Worm (Caenorhabditis elegans) whole organism, early embryonic: Measurements from ENCODE around the gene T01B7.5.

Experiments used
- B0310.2 ChIP-seq: sonication (generic microtip); optimal IDR thresholded peaks from 2 replicates; lab custom pipeline; 2016; ENCODE audit warnings: mild to moderate bottlenecking, missing genetic modification characterization, missing compliant biosample characterization
- F13C5.2 ChIP-seq: sonication (generic microtip); optimal IDR thresholded peaks from 2 replicates; lab custom pipeline; 2017; ENCODE audit warnings: mild to moderate bottlenecking, missing genetic modification characterization, inconsistent platforms, missing compliant biosample characterization
- aly-1 ChIP-seq: sonication (generic microtip); optimal IDR thresholded peaks from 2 replicates; lab custom pipeline; 2016; ENCODE audit warnings: missing genetic modification characterization, missing compliant biosample characterization
- ama-1 ChIP-seq: fragments of 150-350 bp; optimal IDR thresholded peaks from 2 replicates; lab custom pipeline; 2014
- ceh-13 ChIP-seq: fragments of 200-800 bp; sonication (Bioruptor generic); optimal IDR thresholded peaks from 2 replicates; lab custom pipeline; 2018; ENCODE audit warnings: mild to moderate bottlenecking, missing genetic modification characterization, missing compliant biosample characterization
- ceh-36 ChIP-seq: sonication (generic microtip); optimal IDR thresholded peaks from 2 replicates; lab custom pipeline; 2016; ENCODE audit warnings: missing genetic modification characterization, inconsistent platforms, missing compliant biosample characterization
- ets-7 ChIP-seq: sonication (generic microtip); optimal IDR thresholded peaks from 2 replicates; lab custom pipeline; 2016; ENCODE audit warnings: missing genotype, missing genetic modification characterization, missing compliant biosample characterization
- flt-1 ChIP-seq: fragments of 200-800 bp; sonication (Bioruptor generic); IDR thresholded peaks from 2 replicates; pipeline ENCODE4 v1.3.6; 2022; ENCODE audit warnings: missing genetic modification characterization, missing compliant biosample characterization
- hmbx-1 ChIP-seq: sonication (generic microtip); optimal IDR thresholded peaks from 2 replicates; lab custom pipeline; 2016; ENCODE audit warnings: mild to moderate bottlenecking, missing genetic modification characterization, missing compliant biosample characterization
- hmg-4 ChIP-seq: fragments of 200-800 bp; sonication (Bioruptor generic); optimal IDR thresholded peaks from 2 replicates; lab custom pipeline; 2018; ENCODE audit warnings: mild to moderate bottlenecking, missing genetic modification characterization, missing compliant biosample characterization
- hnd-1 ChIP-seq: sonication (generic microtip); optimal IDR thresholded peaks from 2 replicates; lab custom pipeline; 2016; ENCODE audit warnings: missing genetic modification characterization, missing compliant biosample characterization
- pes-1 ChIP-seq: fragments of 200-800 bp; sonication (Bioruptor generic); IDR thresholded peaks from 2 replicates; pipeline ENCODE4 v1.3.6; 2022; ENCODE audit warnings: missing genetic modification reagents, missing genetic modification characterization, missing compliant biosample characterization
- scrt-1 ChIP-seq: fragments of 200-800 bp; sonication (Bioruptor generic); IDR thresholded peaks from 2 replicates; pipeline ENCODE4 v1.3.6; 2022; ENCODE audit warnings: missing genetic modification characterization, missing compliant biosample characterization
- sea-1 ChIP-seq: fragments of 200-800 bp; sonication (Bioruptor generic); conservative IDR thresholded peaks from 2 replicates; pipeline ENCODE4 v1.3.6; 2022; ENCODE audit warnings: missing genetic modification characterization, missing compliant biosample characterization
- tbx-11 ChIP-seq: fragments of 200-800 bp; sonication (Bioruptor generic); IDR thresholded peaks from 2 replicates; pipeline ENCODE4 v1.3.6; 2022; ENCODE audit warnings: missing genetic modification characterization, missing compliant biosample characterization
- tbx-37 ChIP-seq: fragments of 200-800 bp; sonication (Bioruptor generic); conservative IDR thresholded peaks from 2 replicates; pipeline ENCODE4 v1.3.6; 2022; ENCODE audit warnings: missing genetic modification reagents, missing genetic modification characterization, missing compliant biosample characterization
- tra-4 ChIP-seq: sonication (generic microtip); optimal IDR thresholded peaks from 2 replicates; lab custom pipeline; 2017; ENCODE audit warnings: missing genetic modification characterization, missing compliant biosample characterization

Gene T01B7.5

ce11 chrII:8691344-8691960 lies 25.2 kb upstream of the T01B7.5 start, which contains the start of gene C34C6.3:
C34C6.3 (plus strand) TSS chrII:8691910.
- TF ChIP-seq hmg-4 (GFP tag; lab: Kevin White, UChicago) (no peak), hmbx-1 (no peak), aly-1 (tag; lab: Kevin White, UChicago) (no peak), scrt-1 (GFP tag; lab: Robert Waterston, UW) (no peak), ets-7 (tag; lab: Kevin White, UChicago) (no peak)

- TF ChIP-seq hmbx-1 (no peak), ceh-36 (tag; lab: Kevin White, UChicago) (no peak), F13C5.2 (tag; lab: Kevin White, UChicago) (no peak), tbx-11 (GFP tag; lab: Robert Waterston, UW) (no peak), flt-1 (no peak), scrt-1 (GFP tag; lab: Robert Waterston, UW) (no peak), ets-7 (tag; lab: Kevin White, UChicago) (no peak), aly-1 (tag; lab: Kevin White, UChicago) (no peak)
Observed at ce11 chrII:8695783-8696182, 20.8 kb upstream of the T01B7.5 start, which contains the start of gene C34C6.10. C34C6.10 (minus strand) TSS chrII:8695883.

ce11 chrII:8698828-8699227 lies 17.8 kb upstream of the T01B7.5 start, which contains the start of gene chdh-1:
chdh-1 (minus strand) TSS chrII:8698928.
- TF ChIP-seq hnd-1 (tag; lab: Kevin White, UChicago) (no peak), tbx-37 (no peak), scrt-1 (GFP tag; lab: Robert Waterston, UW) (no peak), hmbx-1 (no peak), hmg-4 (GFP tag; lab: Kevin White, UChicago) (no peak), tra-4 (tag; lab: Kevin White, UChicago) (no peak), ets-7 (tag; lab: Kevin White, UChicago) (no peak)

ce11 chrII:8701059-8701458 lies 15.6 kb upstream of the T01B7.5 start:
- TF ChIP-seq aly-1 (tag; lab: Kevin White, UChicago) (no peak), tbx-11 (GFP tag; lab: Robert Waterston, UW) (no peak), tra-4 (tag; lab: Kevin White, UChicago) (no peak), F13C5.2 (tag; lab: Kevin White, UChicago) (no peak), ceh-36 (tag; lab: Kevin White, UChicago) (no peak), hnd-1 (tag; lab: Kevin White, UChicago) (no peak), hmg-4 (GFP tag; lab: Kevin White, UChicago) (no peak), flt-1 (no peak), ceh-13 (GFP tag; lab: Kevin White, UChicago) (no peak), tbx-37 (no peak), scrt-1 (GFP tag; lab: Robert Waterston, UW) (no peak), B0310.2 (no peak), sea-1 (GFP tag; lab: Robert Waterston, UW) (no peak), ets-7 (tag; lab: Kevin White, UChicago) (no peak), pes-1 (GFP tag; lab: Robert Waterston, UW) (no peak)

- TF ChIP-seq hnd-1 (tag; lab: Kevin White, UChicago) = no peak
- TF ChIP-seq B0310.2 = no peak
- TF ChIP-seq hmbx-1 = no peak
- no peak for TF ChIP-seq tbx-11 (GFP tag; lab: Robert Waterston, UW)
- no peak for TF ChIP-seq ama-1 (lab: Kevin White, UChicago)
- TF ChIP-seq ceh-36 (tag; lab: Kevin White, UChicago) = no peak
- no peak for TF ChIP-seq scrt-1 (GFP tag; lab: Robert Waterston, UW)
- TF ChIP-seq ceh-13 (GFP tag; lab: Kevin White, UChicago) = no peak
- no peak for TF ChIP-seq F13C5.2 (tag; lab: Kevin White, UChicago)
- TF ChIP-seq pes-1 (GFP tag; lab: Robert Waterston, UW) = no peak
- no peak for TF ChIP-seq ets-7 (tag; lab: Kevin White, UChicago)
- TF ChIP-seq flt-1 = no peak
Observed at ce11 chrII:8701619-8702350, 14.8 kb upstream of the T01B7.5 start, which contains the start of gene sphk-1. sphk-1 (minus strand) TSS chrII:8701669.

DNA sequence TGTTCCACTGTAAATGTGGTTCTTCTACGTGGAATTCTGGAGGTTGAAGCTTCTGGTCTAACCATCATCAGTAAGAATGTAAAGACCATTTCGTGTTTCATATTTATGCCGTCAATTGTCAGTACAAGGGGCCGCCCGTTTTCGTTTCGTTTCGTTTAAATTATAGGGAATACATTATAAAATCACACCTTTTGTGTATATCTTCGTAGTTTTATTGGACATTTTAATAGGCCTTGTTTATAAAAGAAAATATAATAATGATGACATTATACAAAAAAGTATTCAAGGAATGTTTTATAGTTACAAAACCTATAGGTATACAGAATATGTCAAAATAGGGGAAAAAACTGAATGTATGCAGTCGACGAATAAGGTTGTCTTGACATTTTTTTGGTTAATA lies 12.9 kb upstream of the T01B7.5 start, which contains the start of gene ceh-7:
Gene ceh-7, minus strand, starts transcription at position 101 of the 400 bp plus-strand sequence.
- TF ChIP-seq ceh-36 (tag; lab: Kevin White, UChicago) (no peak), sea-1 (GFP tag; lab: Robert Waterston, UW) (no peak), F13C5.2 (tag; lab: Kevin White, UChicago) (no peak), hnd-1 (tag; lab: Kevin White, UChicago) (no peak), hmbx-1 (no peak), flt-1 (no peak), tra-4 (tag; lab: Kevin White, UChicago) (no peak), B0310.2 (no peak), pes-1 (GFP tag; lab: Robert Waterston, UW) (no peak), ceh-13 (GFP tag; lab: Kevin White, UChicago) (no peak)

DNA sequence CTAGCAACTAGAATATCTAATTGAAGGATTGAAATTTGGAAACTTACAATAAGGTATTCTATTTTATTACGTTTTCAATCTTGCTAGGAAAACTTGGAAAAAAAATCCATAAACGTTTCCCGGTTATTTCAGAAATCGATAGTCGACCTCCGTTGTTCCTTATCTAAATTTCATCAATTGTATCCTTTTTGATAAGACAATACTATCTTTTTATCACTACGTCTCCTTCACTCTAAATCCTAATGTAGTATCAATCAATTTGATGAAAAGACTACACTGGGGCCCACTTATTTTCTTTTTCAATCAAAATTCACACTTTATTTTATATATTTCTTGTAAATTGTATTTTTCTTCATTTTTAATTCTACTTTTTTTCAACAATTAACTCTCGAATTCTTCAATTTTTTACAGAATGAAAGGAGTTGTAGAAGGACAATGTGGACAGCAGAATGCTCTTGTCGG lies 12.2 kb upstream of the T01B7.5 start, which contains the start of gene prx-5:
Gene prx-5, plus strand, starts transcription at position 412 of the 462 bp plus-strand sequence.
- TF ChIP-seq ceh-36 (tag; lab: Kevin White, UChicago) (no peak), hmg-4 (GFP tag; lab: Kevin White, UChicago) (no peak), aly-1 (tag; lab: Kevin White, UChicago) (no peak), tbx-37 (no peak), hnd-1 (tag; lab: Kevin White, UChicago) (no peak), hmbx-1 (no peak), tbx-11 (GFP tag; lab: Robert Waterston, UW) (no peak)
